Fruit fly (Drosophila melanogaster) whole organism, pupa: ENCODE results near the gene Lamtor1.

Experiments
- CG10348 ChIP-seq: fragments of 200-800 bp; sonication (Bioruptor generic); IDR thresholded peaks from 2 replicates; pipeline ENCODE4 v1.3.6; 2022; ENCODE audit warnings: missing biosample characterization, missing genetic modification characterization
- CG12605 ChIP-seq: fragments of 200-800 bp; sonication (Bioruptor generic); IDR thresholded peaks from 2 replicates; pipeline ENCODE4 v1.3.6; 2022; ENCODE audit warnings: missing biosample characterization, missing genetic modification characterization
- CG13204 ChIP-seq: fragments of 200-800 bp; sonication (Bioruptor generic); optimal IDR thresholded peaks from 2 replicates; lab custom pipeline; 2018; ENCODE audit warnings: missing biosample characterization, mild to moderate bottlenecking, missing genetic modification characterization, moderate library complexity
- CG14655 ChIP-seq: fragments of 200-800 bp; sonication (Bioruptor generic); optimal IDR thresholded peaks from 3 replicates; lab custom pipeline; 2017; ENCODE audit warnings: mild to moderate bottlenecking, missing biosample characterization, missing genetic modification reagents, missing genetic modification characterization
- CG15710 ChIP-seq: fragments of 200-800 bp; sonication (Bioruptor generic); optimal IDR thresholded peaks from 2 replicates; lab custom pipeline; 2018; ENCODE audit warnings: missing biosample characterization, mild to moderate bottlenecking, missing genetic modification characterization, moderate library complexity
- CG17806 ChIP-seq: fragments of 200-800 bp; sonication (Bioruptor generic); optimal IDR thresholded peaks from 2 replicates; lab custom pipeline; 2018; ENCODE audit warnings: missing biosample characterization, mild to moderate bottlenecking, missing genetic modification characterization, moderate library complexity
- CG32121 ChIP-seq: fragments of 200-800 bp; sonication (Bioruptor generic); IDR thresholded peaks from 2 replicates; pipeline ENCODE4 v1.3.6; 2022; ENCODE audit warnings: missing biosample characterization, missing genetic modification characterization
- CG34367 ChIP-seq: fragments of 200-800 bp; sonication (Bioruptor generic); optimal IDR thresholded peaks from 2 replicates; lab custom pipeline; 2018; ENCODE audit warnings: missing biosample characterization, mild to moderate bottlenecking, missing genetic modification characterization
- CG4496 ChIP-seq: fragments of 200-800 bp; sonication (Bioruptor generic); IDR thresholded peaks from 3 replicates; pipeline ENCODE4 v1.3.6; 2022; ENCODE audit warnings: missing biosample characterization, missing genetic modification characterization
- CG8159 ChIP-seq: fragments of 200-800 bp; sonication (Bioruptor generic); optimal IDR thresholded peaks from 3 replicates; lab custom pipeline; 2018; ENCODE audit warnings: missing biosample characterization, mild to moderate bottlenecking, missing genetic modification characterization, moderate library complexity
- CG8301 ChIP-seq: fragments of 200-800 bp; sonication (Bioruptor generic); optimal IDR thresholded peaks from 2 replicates; lab custom pipeline; 2018; ENCODE audit warnings: missing biosample characterization, mild to moderate bottlenecking, missing genetic modification characterization
- CG9948 ChIP-seq: fragments of 200-800 bp; sonication (Bioruptor generic); optimal IDR thresholded peaks from 2 replicates; lab custom pipeline; 2018; ENCODE audit warnings: missing biosample characterization, mild to moderate bottlenecking, missing genetic modification characterization, moderate library complexity
- D1 ChIP-seq: fragments of 200-800 bp; sonication (Bioruptor generic); optimal IDR thresholded peaks from 2 replicates; lab custom pipeline; 2018; ENCODE audit warnings: missing biosample characterization, mild to moderate bottlenecking, missing genetic modification characterization, moderate library complexity
- EcR ChIP-seq: fragments of 200-800 bp; sonication (Bioruptor generic); optimal IDR thresholded peaks from 3 replicates; lab custom pipeline; 2019; ENCODE audit warnings: missing biosample characterization, missing genetic modification characterization, mild to moderate bottlenecking, moderate library complexity, missing genetic modification reagents
- Ets98B ChIP-seq: fragments of 200-800 bp; sonication (Bioruptor generic); IDR thresholded peaks from 2 replicates; pipeline ENCODE4 v1.3.6; 2022; ENCODE audit warnings: missing biosample characterization, missing genetic modification characterization
- Pif1A ChIP-seq: fragments of 200-800 bp; sonication (Bioruptor generic); optimal IDR thresholded peaks from 3 replicates; lab custom pipeline; 2016; ENCODE audit warnings: missing biosample characterization, missing genetic modification characterization
- Pif1B ChIP-seq: fragments of 200-800 bp; sonication (Bioruptor generic); optimal IDR thresholded peaks from 3 replicates; lab custom pipeline; 2016; ENCODE audit warnings: missing biosample characterization, missing genetic modification characterization
- Snoo ChIP-seq: fragments of 200-800 bp; sonication (Bioruptor generic); optimal IDR thresholded peaks from 3 replicates; lab custom pipeline; 2017; ENCODE audit warnings: missing biosample characterization, mild to moderate bottlenecking, missing genetic modification characterization, inconsistent platforms
- fd96Ca ChIP-seq: fragments of 200-800 bp; sonication (Bioruptor generic); IDR thresholded peaks from 3 replicates; pipeline ENCODE4 v1.3.6; 2022; ENCODE audit warnings: missing biosample characterization, missing genetic modification characterization
- gl ChIP-seq: fragments of 200-800 bp; sonication (Bioruptor generic); optimal IDR thresholded peaks from 2 replicates; lab custom pipeline; 2018; ENCODE audit warnings: missing biosample characterization, mild to moderate bottlenecking, missing genetic modification characterization
- rn ChIP-seq: fragments of 200-800 bp; sonication (Bioruptor generic); IDR thresholded peaks from 2 replicates; pipeline ENCODE4 v1.3.6; 2022; ENCODE audit warnings: missing biosample characterization, missing genetic modification characterization

Gene Lamtor1

dm6 chr3L:19985768-19986167, 43.1 kb downstream of the Lamtor1 start, which contains the start of the genes hale and schuy:
hale (minus strand) TSS chr3L:19985868.
schuy (plus strand) TSS chr3L:19986093.
- TF ChIP-seq CG9948 (no peak), D1 (tag; lab: Kevin White, UChicago) (no peak), CG4496 (GFP tag; lab: Robert Waterston, UW) (no peak), CG13204 (GFP tag; lab: Kevin White, UChicago) (no peak), rn (GFP tag; lab: Robert Waterston, UW) (no peak), CG8301 (tag; lab: Kevin White, UChicago) (no peak), EcR (GFP tag; lab: Kevin White, UChicago) (no peak), Pif1A (GFP tag; lab: Kevin White, UChicago) (no peak), CG8159 (tag; lab: Kevin White, UChicago) (no peak), Pif1B (GFP tag; lab: Kevin White, UChicago) (no peak), Snoo (tag; lab: Kevin White, UChicago) (no peak)

dm6 chr3L:19981385-19981784, 47.4 kb downstream of the Lamtor1 start, which contains the start of gene CG17732:
CG17732 (plus strand) TSS chr3L:19981685.
- TF ChIP-seq CG32121 (GFP tag; lab: Robert Waterston, UW) (no peak), CG9948 (no peak), Ets98B (GFP tag; lab: Robert Waterston, UW) (no peak), CG34367 (no peak), CG15710 (tag; lab: Kevin White, UChicago) (no peak), gl (tag; lab: Kevin White, UChicago) (no peak), CG4496 (GFP tag; lab: Robert Waterston, UW) (no peak), D1 (tag; lab: Kevin White, UChicago) (no peak), CG12605 (GFP tag; lab: Robert Waterston, UW) (no peak), Snoo (tag; lab: Kevin White, UChicago) (no peak), EcR (GFP tag; lab: Kevin White, UChicago) (no peak), CG17806 (tag; lab: Kevin White, UChicago) (no peak), CG14655 (GFP tag; lab: Kevin White, UChicago) (no peak), fd96Ca (GFP tag; lab: Robert Waterston, UW) (no peak), CG8301 (tag; lab: Kevin White, UChicago) (no peak), Pif1B (GFP tag; lab: Kevin White, UChicago) (no peak), Pif1A (GFP tag; lab: Kevin White, UChicago) (no peak), CG8159 (tag; lab: Kevin White, UChicago) (no peak)

DNA sequence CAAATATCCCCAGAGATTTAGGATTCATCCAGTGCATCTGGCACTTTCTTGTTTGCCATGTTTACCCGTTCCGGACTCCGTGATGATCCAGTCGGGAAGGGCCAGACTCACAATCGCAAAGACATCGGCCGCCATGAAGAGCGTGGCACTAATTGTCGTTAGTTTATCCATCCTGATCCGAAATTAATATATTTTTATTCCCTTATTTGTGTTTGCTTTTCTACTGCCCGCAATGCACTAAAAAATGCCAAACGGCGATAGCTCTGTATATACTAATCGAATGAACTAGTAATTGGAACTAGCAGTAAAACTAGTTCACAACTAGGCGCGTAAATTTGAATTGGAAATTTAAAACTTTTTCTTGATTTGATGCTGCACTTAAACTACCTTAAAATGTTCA, 49.2 kb downstream of the Lamtor1 start, which contains the start of gene CG14182:
Gene CG14182 (minus strand): TSS at position 221 of the 400 bp plus-strand sequence.
- TF ChIP-seq CG10348 (GFP tag; lab: Robert Waterston, UW): no peak
- no peak for TF ChIP-seq Snoo (tag; lab: Kevin White, UChicago)
- no peak for TF ChIP-seq fd96Ca (GFP tag; lab: Robert Waterston, UW)
- no peak for TF ChIP-seq CG34367

DNA sequence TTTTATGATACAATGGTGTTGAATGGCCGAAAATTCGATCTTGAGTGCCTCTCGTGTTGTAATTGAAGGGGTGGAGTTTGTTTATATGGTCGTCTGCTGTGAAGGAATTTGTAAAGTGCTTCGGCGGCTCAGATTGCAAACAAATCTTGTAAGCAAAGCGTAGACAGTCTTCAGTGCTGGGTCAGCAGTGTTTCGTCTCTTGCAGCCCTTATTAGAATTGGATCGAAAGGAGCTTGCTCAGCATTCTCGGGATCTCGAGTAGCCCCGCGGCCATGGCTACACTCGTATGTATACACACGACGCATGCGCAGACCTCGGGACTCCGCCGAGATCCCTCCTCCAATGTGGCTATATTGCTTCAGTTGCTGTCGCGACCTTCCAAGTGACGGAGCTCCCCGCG, 50.7 kb downstream of the Lamtor1 start:
- TF ChIP-seq CG10348 (GFP tag; lab: Robert Waterston, UW) (no peak), CG17806 (tag; lab: Kevin White, UChicago) (no peak), D1 (tag; lab: Kevin White, UChicago) (no peak), Snoo (tag; lab: Kevin White, UChicago) (no peak), rn (GFP tag; lab: Robert Waterston, UW) (no peak)
